Worm (Caenorhabditis elegans): ENCODE results near the gene F21C10.4.

The F21C10.4 gene

ce11 chrV:9175218-9175837 lies 48.9 kb downstream of the F21C10.4 start, which contains the start of gene spas-1 (continued):
- TF ChIP-seq sem-4 (tag; optimal IDR thresholded peaks at IDR 0.05) (peak; percentile 75), egl-27 (tag; optimal IDR thresholded peaks at IDR 0.05) (peak; percentile 74), nhr-21 (tag; optimal IDR thresholded peaks at IDR 0.05) (peak; percentile 80), blmp-1 (tag; optimal IDR thresholded peaks at IDR 0.05; ENCODE audit: insufficient read depth) (peak; percentile 49), ztf-11 (tag; optimal IDR thresholded peaks at IDR 0.05) (no peak), ZK546.5 (tag; optimal IDR thresholded peaks at IDR 0.05) (no peak), nhr-10 (tag; optimal IDR thresholded peaks at IDR 0.05) (no peak)
